Worm (Caenorhabditis elegans) whole organism, midembryonic: Measurements from ENCODE around the gene tbc-18.

Source experiments
- T22C8.4 ChIP-seq: fragments of 200-800 bp; sonication (Bioruptor generic); IDR thresholded peaks from 2 replicates; pipeline ENCODE4 v1.3.6; 2022; ENCODE audit warnings: missing genetic modification characterization, missing compliant biosample characterization
- cog-1 ChIP-seq: sonication (generic microtip); optimal IDR thresholded peaks from 2 replicates; lab custom pipeline; 2016; ENCODE audit warnings: missing genetic modification characterization, missing compliant biosample characterization
- flt-1 ChIP-seq: fragments of 200-800 bp; sonication (Bioruptor generic); IDR thresholded peaks from 2 replicates; pipeline ENCODE4 v1.3.6; 2022; ENCODE audit warnings: missing genetic modification characterization, missing compliant biosample characterization
- klf-2 ChIP-seq: fragments of 200-800 bp; sonication (Bioruptor generic); conservative IDR thresholded peaks from 2 replicates; pipeline ENCODE4 v1.3.6; 2022; ENCODE audit warnings: missing genetic modification reagents, missing genetic modification characterization, missing compliant biosample characterization
- med-1 ChIP-seq: sonication (generic microtip); optimal IDR thresholded peaks from 2 replicates; lab custom pipeline; 2017; ENCODE audit warnings: missing genetic modification characterization, mild to moderate bottlenecking, missing compliant biosample characterization, antibody characterized with exemption, missing genetic modification reagents; ENCODE audit not compliant: insufficient read depth
- ref-1 ChIP-seq: fragments of 200-800 bp; sonication (Bioruptor generic); conservative IDR thresholded peaks from 2 replicates; pipeline ENCODE4 v1.3.6; 2022; ENCODE audit warnings: missing genetic modification reagents, missing genetic modification characterization, missing compliant biosample characterization
- tab-1 ChIP-seq: fragments of 200-800 bp; sonication (Bioruptor generic); IDR thresholded peaks from 2 replicates; pipeline ENCODE4 v1.3.6; 2022; ENCODE audit warnings: missing genetic modification characterization, missing compliant biosample characterization
- ztf-23 ChIP-seq: fragments of 200-800 bp; sonication (Bioruptor generic); IDR thresholded peaks from 2 replicates; pipeline ENCODE4 v1.3.6; 2022; ENCODE audit warnings: missing genetic modification reagents, missing genetic modification characterization, missing compliant biosample characterization
- ztf-29 ChIP-seq: fragments of 200-800 bp; sonication (Bioruptor generic); IDR thresholded peaks from 2 replicates; pipeline ENCODE4 v1.3.6; 2022; ENCODE audit warnings: missing genetic modification reagents, missing genetic modification characterization, missing compliant biosample characterization

Gene tbc-18

DNA sequence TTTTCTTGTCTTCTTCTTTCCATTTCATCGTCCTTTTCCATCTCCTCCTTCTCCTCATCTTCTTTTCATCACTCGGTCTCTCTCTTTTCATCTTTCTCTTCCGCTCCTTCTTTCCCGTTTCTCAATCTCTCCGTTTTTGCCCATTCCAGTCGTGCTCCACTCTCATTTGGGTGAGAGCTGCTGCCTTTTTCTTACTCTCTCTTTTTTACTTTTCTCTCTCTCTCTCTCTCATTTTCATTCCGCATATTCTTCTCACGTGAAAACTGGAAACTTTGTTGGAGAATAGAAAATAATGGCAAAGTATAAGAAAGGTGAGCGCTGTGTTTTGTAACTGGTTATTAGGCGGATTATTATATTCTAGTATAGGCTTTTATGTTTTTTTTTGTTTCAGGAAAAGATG lies at the start of gene tbc-18:
tbc-18 (plus strand) TSS at position 246 of the 400 bp plus-strand sequence.
- TF ChIP-seq klf-2 (GFP tag; lab: Robert Waterston, UW), result no peak
- no peak for TF ChIP-seq ref-1 (GFP tag; lab: Robert Waterston, UW)
- TF ChIP-seq ztf-29 (GFP tag; lab: Robert Waterston, UW), result no peak
- TF ChIP-seq tab-1, result no peak
- no peak for TF ChIP-seq flt-1 (GFP tag; lab: Robert Waterston, UW)
- TF ChIP-seq T22C8.4 (GFP tag; lab: Robert Waterston, UW), result no peak

- TF ChIP-seq klf-2 (GFP tag; lab: Robert Waterston, UW), result no peak
- TF ChIP-seq cog-1 (tag; lab: Kevin White, UChicago), result no peak
- TF ChIP-seq ref-1 (GFP tag; lab: Robert Waterston, UW), result no peak
- no peak for TF ChIP-seq med-1
- no peak for TF ChIP-seq ztf-29 (GFP tag; lab: Robert Waterston, UW)
- no peak for TF ChIP-seq ztf-23
- no peak for TF ChIP-seq T22C8.4 (GFP tag; lab: Robert Waterston, UW)
- TF ChIP-seq flt-1 (GFP tag; lab: Robert Waterston, UW), result no peak
- TF ChIP-seq tab-1, result no peak
Observed at ce11 chrX:8340393-8340792, 38.0 kb upstream of the tbc-18 start, which contains the start of gene F55E10.2. TSS of gene F55E10.2 (plus strand) at chrX:8340693.

ce11 chrX:8341675-8342074 lies 36.7 kb upstream of the tbc-18 start, which contains the start of gene F55E10.1:
TSS of gene F55E10.1 (plus strand) at chrX:8341975.
- TF ChIP-seq med-1, result no peak
- TF ChIP-seq ztf-23, result no peak
- TF ChIP-seq flt-1 (GFP tag; lab: Robert Waterston, UW), result no peak
- no peak for TF ChIP-seq T22C8.4 (GFP tag; lab: Robert Waterston, UW)
- TF ChIP-seq ztf-29 (GFP tag; lab: Robert Waterston, UW), result no peak
- TF ChIP-seq ref-1 (GFP tag; lab: Robert Waterston, UW), result no peak
- no peak for TF ChIP-seq klf-2 (GFP tag; lab: Robert Waterston, UW)
- TF ChIP-seq tab-1, result no peak
- no peak for TF ChIP-seq cog-1 (tag; lab: Kevin White, UChicago)

DNA sequence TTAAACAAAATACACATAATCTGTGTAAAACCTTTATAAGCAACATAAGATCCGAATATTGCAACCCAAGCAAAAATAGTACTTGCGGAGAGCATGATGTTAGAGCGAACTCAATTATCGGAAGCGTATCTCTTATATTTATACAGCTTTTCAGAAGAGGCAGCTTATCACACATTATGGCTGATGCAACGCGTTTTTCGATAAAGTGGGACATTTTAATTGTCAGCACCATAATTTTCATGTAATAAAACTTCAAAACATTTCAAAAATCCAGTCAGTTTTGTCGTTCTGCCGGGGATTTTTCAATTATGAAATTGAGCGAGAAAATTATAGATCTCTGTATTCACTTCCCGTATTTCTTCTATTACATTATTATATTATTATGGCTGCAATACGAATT lies 32.1 kb upstream of the tbc-18 start, which contains the start of gene drd-5:
drd-5 (minus strand) TSS at position 101 of the 400 bp plus-strand sequence.
- TF ChIP-seq klf-2 (GFP tag; lab: Robert Waterston, UW) (no peak), T22C8.4 (GFP tag; lab: Robert Waterston, UW) (no peak), med-1 (no peak), ztf-29 (GFP tag; lab: Robert Waterston, UW) (no peak), ztf-23 (no peak), flt-1 (GFP tag; lab: Robert Waterston, UW) (no peak)

DNA sequence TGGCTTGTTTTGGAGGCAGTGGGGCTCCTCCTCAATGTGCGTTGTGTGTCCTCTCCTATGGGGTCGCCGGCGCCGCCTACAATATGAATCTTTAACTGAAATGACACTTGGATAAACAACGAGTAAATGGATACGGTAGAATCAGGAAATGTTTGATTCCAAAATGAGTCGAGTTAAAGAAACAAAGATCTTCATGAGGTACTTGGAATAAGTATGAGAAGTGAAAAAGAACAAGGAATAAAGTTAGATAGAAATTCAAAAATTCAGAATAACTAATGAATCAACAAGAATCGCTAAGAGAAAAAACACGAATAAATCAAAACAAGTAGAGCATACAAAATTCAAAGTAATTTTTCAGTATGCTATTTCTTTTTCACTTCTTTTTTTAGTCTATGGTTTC lies 27.4 kb upstream of the tbc-18 start, which contains the start of gene npr-28:
npr-28 (minus strand) TSS at position 101 of the 400 bp plus-strand sequence.
- no peak for TF ChIP-seq ztf-23
- no peak for TF ChIP-seq ref-1 (GFP tag; lab: Robert Waterston, UW)
- no peak for TF ChIP-seq tab-1
- no peak for TF ChIP-seq ztf-29 (GFP tag; lab: Robert Waterston, UW)
- no peak for TF ChIP-seq med-1

DNA sequence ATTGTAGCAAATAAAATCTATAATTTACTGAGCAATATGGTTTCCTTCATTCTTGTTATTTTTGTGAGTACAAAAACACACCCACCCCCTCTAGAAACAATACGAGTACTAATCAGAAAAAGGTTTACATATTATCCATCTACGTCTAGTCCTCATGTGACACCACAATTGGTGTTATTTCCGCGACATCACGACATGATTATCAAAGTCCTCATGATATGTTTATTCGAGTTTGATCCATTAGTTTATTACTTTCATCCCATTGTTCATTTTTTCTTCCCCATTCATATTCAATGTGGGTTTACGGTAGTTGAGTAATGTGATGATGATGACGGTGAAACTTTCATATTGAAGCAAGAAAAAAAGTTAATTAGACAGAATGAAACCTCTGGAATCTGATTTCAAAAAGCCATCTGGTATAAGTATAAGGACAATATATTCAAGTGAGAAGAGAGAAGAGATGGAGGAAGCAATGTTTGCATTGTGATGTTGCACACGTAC lies 24.0 kb upstream of the tbc-18 start:
- TF ChIP-seq klf-2 (GFP tag; lab: Robert Waterston, UW) (no peak), cog-1 (tag; lab: Kevin White, UChicago) (no peak), ref-1 (GFP tag; lab: Robert Waterston, UW) (no peak), flt-1 (GFP tag; lab: Robert Waterston, UW) (no peak), T22C8.4 (GFP tag; lab: Robert Waterston, UW) (no peak), ztf-29 (GFP tag; lab: Robert Waterston, UW) (no peak), med-1 (no peak), ztf-23 (no peak)

DNA sequence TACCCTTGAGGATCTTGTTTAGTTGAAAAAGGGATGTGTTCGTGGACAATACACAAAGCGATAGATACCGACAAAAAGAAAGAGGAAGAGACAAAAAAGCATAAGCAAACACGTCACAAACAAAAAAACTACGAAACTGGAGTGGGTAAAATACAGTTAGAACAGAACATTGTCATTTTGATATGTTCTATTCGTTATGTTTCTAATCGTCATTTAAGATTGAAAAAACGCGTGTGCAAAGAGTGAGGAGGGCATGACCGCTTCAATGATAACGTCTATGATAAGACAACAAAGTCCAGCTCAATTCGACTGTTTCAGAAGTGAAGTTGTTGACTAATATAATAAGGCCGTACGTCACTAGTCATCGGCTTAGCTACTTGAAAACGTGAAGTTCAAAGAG lies 23.0 kb upstream of the tbc-18 start:
- TF ChIP-seq cog-1 (tag; lab: Kevin White, UChicago) (no peak), ztf-29 (GFP tag; lab: Robert Waterston, UW) (no peak), flt-1 (GFP tag; lab: Robert Waterston, UW) (no peak), klf-2 (GFP tag; lab: Robert Waterston, UW) (no peak), tab-1 (no peak), ref-1 (GFP tag; lab: Robert Waterston, UW) (no peak), T22C8.4 (GFP tag; lab: Robert Waterston, UW) (no peak), med-1 (no peak), ztf-23 (no peak)

- no peak for TF ChIP-seq ztf-29 (GFP tag; lab: Robert Waterston, UW)
- no peak for TF ChIP-seq klf-2 (GFP tag; lab: Robert Waterston, UW)
- no peak for TF ChIP-seq flt-1 (GFP tag; lab: Robert Waterston, UW)
- no peak for TF ChIP-seq tab-1
- no peak for TF ChIP-seq T22C8.4 (GFP tag; lab: Robert Waterston, UW)
- TF ChIP-seq ref-1 (GFP tag; lab: Robert Waterston, UW), result no peak
- no peak for TF ChIP-seq cog-1 (tag; lab: Kevin White, UChicago)
- no peak for TF ChIP-seq med-1
- no peak for TF ChIP-seq ztf-23
Observed at ce11 chrX:8356305-8356704, 22.1 kb upstream of the tbc-18 start.

- TF ChIP-seq cog-1 (tag; lab: Kevin White, UChicago) (no peak), ref-1 (GFP tag; lab: Robert Waterston, UW) (no peak), flt-1 (GFP tag; lab: Robert Waterston, UW) (no peak), klf-2 (GFP tag; lab: Robert Waterston, UW) (no peak), med-1 (no peak), ztf-29 (GFP tag; lab: Robert Waterston, UW) (no peak), T22C8.4 (GFP tag; lab: Robert Waterston, UW) (no peak), tab-1 (no peak), ztf-23 (no peak)
Observed at ce11 chrX:8362379-8362778, 16.0 kb upstream of the tbc-18 start.

DNA sequence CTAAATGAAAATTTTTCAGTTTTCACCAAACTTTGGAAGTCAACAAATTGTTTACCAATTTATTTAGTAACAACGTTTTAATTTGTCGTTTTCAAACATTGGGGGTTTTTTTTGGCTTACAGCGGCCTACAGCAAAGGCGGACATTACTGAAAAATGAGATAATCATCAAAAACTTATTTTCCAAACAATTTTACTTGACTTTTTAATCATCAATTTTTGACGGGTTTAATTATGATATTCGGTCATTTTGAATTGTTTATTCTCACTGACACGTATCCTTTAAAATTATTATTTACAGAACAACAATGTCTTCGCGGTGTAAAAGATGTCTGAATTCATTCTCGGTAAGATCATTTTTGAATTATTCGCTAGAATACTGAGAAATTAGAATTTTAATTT lies 10.8 kb upstream of the tbc-18 start, which contains the start of gene F40B5.2:
F40B5.2 (plus strand) TSS at position 301 of the 400 bp plus-strand sequence.
- TF ChIP-seq ztf-29 (GFP tag; lab: Robert Waterston, UW) (no peak), klf-2 (GFP tag; lab: Robert Waterston, UW) (no peak), T22C8.4 (GFP tag; lab: Robert Waterston, UW) (no peak), med-1 (no peak), cog-1 (tag; lab: Kevin White, UChicago) (no peak), ref-1 (GFP tag; lab: Robert Waterston, UW) (no peak), flt-1 (GFP tag; lab: Robert Waterston, UW) (no peak), ztf-23 (no peak), tab-1 (no peak)
